Fruit fly (Drosophila melanogaster): Measurements from ENCODE around the gene CG13926.
A peak's percentile ranks its signal among the peaks of the same experiment; 100 is the strongest.

The CG13926 gene

DNA sequence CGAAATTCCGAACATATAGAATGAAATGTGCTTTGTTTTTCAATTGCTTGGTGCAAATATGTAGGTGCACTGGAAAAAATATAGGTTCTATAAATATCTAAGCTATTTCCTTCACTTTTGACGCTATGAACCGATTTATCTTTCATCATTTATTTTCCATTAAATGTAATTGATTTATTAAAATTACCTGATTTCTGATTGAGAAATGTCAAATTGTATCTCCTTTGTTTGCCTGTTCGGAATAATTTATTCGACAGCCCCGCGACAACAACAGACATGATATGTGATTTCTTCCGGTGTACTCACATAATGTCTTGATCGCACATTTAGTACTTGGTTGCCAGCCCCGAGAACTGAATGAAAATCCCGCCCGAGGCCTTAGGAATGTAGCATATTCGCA lies 8.3 kb downstream of the CG13926 start (continued):
- TF ChIP-seq eyg (GFP tag; optimal IDR thresholded peaks at IDR 0.05) = no peak
- TF ChIP-seq Aef1 (GFP tag; IDR thresholded peaks at IDR 0.05) = peak; percentile 31; the same call in 1 of the 3 replicates
- no peak for TF ChIP-seq hbn (GFP tag; IDR thresholded peaks at IDR 0.05; ENCODE audit: partially characterized antibody)
- no peak for TF ChIP-seq Mes4 (GFP tag; optimal IDR thresholded peaks at IDR 0.05)
- TF ChIP-seq fd3F (GFP tag; optimal IDR thresholded peaks at IDR 0.05) = peak; percentile 20
- peak; percentile 53 for TF ChIP-seq CG15269 (tag; optimal IDR thresholded peaks at IDR 0.05)
- no peak for TF ChIP-seq seq (GFP tag; IDR thresholded peaks at IDR 0.05)
- no peak for TF ChIP-seq CG3838 (GFP tag; optimal IDR thresholded peaks at IDR 0.05)
- peak; percentile 68; the same call in 1 of the 2 replicates for TF ChIP-seq lmd (GFP tag; IDR thresholded peaks at IDR 0.05)
- TF ChIP-seq Trl (optimal IDR thresholded peaks at IDR 0.05) = no peak
- no peak for TF ChIP-seq Trl (GFP tag; optimal IDR thresholded peaks at IDR 0.05)
- TF ChIP-seq CG11085 (GFP tag; IDR thresholded peaks at IDR 0.05) = 0 out of 2 replicates have a peak, but pooled peaks have one; percentile 38
- no peak for TF ChIP-seq Usf (GFP tag; optimal IDR thresholded peaks at IDR 0.05)
- TF ChIP-seq sima (GFP tag; optimal IDR thresholded peaks at IDR 0.05) = no peak
- TF ChIP-seq CG6765 (GFP tag; optimal IDR thresholded peaks at IDR 0.05) = no peak
- TF ChIP-seq Nf-YA (GFP tag; IDR thresholded peaks at IDR 0.05) = no peak
- TF ChIP-seq wor (GFP tag; IDR thresholded peaks at IDR 0.05) = peak; percentile 26; the same call in 1 of the 2 replicates
- TF ChIP-seq Ptx1 (GFP tag; IDR thresholded peaks at IDR 0.05) = peak; percentile 57
- no peak for TF ChIP-seq Hey (tag; optimal IDR thresholded peaks at IDR 0.05)
- no peak for TF ChIP-seq CrebB (tag; optimal IDR thresholded peaks at IDR 0.05)
- TF ChIP-seq CG15514 (GFP tag; optimal IDR thresholded peaks at IDR 0.05) = peak; percentile 17
- no peak for TF ChIP-seq CG4360 (GFP tag; IDR thresholded peaks at IDR 0.05)
- TF ChIP-seq CG4617 (GFP tag; optimal IDR thresholded peaks at IDR 0.05; ENCODE audit: borderline replicate concordance) = no peak
- TF ChIP-seq pita (GFP tag; optimal IDR thresholded peaks at IDR 0.05) = no peak
- no peak for TF ChIP-seq YL-1 (GFP tag; optimal IDR thresholded peaks at IDR 0.05)
- TF ChIP-seq Rx (GFP tag; IDR thresholded peaks at IDR 0.05) = no peak
- TF ChIP-seq ara (GFP tag; IDR thresholded peaks at IDR 0.05) = no peak
- TF ChIP-seq C15 (GFP tag; IDR thresholded peaks at IDR 0.05) = no peak
- TF ChIP-seq CG12659 (GFP tag; optimal IDR thresholded peaks at IDR 0.05) = peak; percentile 31
- no peak for TF ChIP-seq trem (tag; optimal IDR thresholded peaks at IDR 0.05)
- TF ChIP-seq ro (GFP tag; IDR thresholded peaks at IDR 0.05) = no peak
- TF ChIP-seq Abd-B (GFP tag; optimal IDR thresholded peaks at IDR 0.05) = no peak
- no peak for TF ChIP-seq NK7.1 (GFP tag; optimal IDR thresholded peaks at IDR 0.05)
- peak; percentile 22 for TF ChIP-seq HLH54F (GFP tag; optimal IDR thresholded peaks at IDR 0.05)
- no peak for TF ChIP-seq stc (GFP tag; IDR thresholded peaks at IDR 0.05)
- no peak for TF ChIP-seq kay (GFP tag; optimal IDR thresholded peaks at IDR 0.05)
- no peak for TF ChIP-seq pan (optimal IDR thresholded peaks at IDR 0.05)
- no peak for TF ChIP-seq pan (GFP tag; optimal IDR thresholded peaks at IDR 0.05 in 1 of 2, IDR thresholded peaks at IDR 0.05 in 1 of 2)
- TF ChIP-seq gem (tag; optimal IDR thresholded peaks at IDR 0.05) = peak; percentile 59
- TF ChIP-seq aop (GFP tag; IDR thresholded peaks at IDR 0.05) = no peak
- no peak for TF ChIP-seq CG4328 (GFP tag; optimal IDR thresholded peaks at IDR 0.05)
- peak; percentile 57; the same call in 2 of the 4 replicates for TF ChIP-seq Gug (GFP tag; IDR thresholded peaks at IDR 0.05)
- peak; percentile 24 for TF ChIP-seq CG7556 (GFP tag; optimal IDR thresholded peaks at IDR 0.05)
- no peak for TF ChIP-seq CG7271 (tag; optimal IDR thresholded peaks at IDR 0.05)
- peak; percentile 12 for TF ChIP-seq CG4424 (GFP tag; optimal IDR thresholded peaks at IDR 0.05)
- TF ChIP-seq CG30431 (GFP tag; optimal IDR thresholded peaks at IDR 0.05) = no peak
- no peak for TF ChIP-seq Lhr (GFP tag; optimal IDR thresholded peaks at IDR 0.05)
- TF ChIP-seq Hand (GFP tag; optimal IDR thresholded peaks at IDR 0.05) = peak; percentile 1
- no peak for TF ChIP-seq CG13123 (GFP tag; optimal IDR thresholded peaks at IDR 0.05)
- no peak for TF ChIP-seq insv (GFP tag; optimal IDR thresholded peaks at IDR 0.05)
- TF ChIP-seq gce (GFP tag; IDR thresholded peaks at IDR 0.05) = no peak
- TF ChIP-seq CG6683 (GFP tag; optimal IDR thresholded peaks at IDR 0.05) = no peak
- no peak for TF ChIP-seq inv (GFP tag; IDR thresholded peaks at IDR 0.05; ENCODE audit: partially characterized antibody)
